Worm (Caenorhabditis elegans): ENCODE measurements around the gene F56D6.23.

ce11 chrIV:3881119-3881518 is 37.1 kb upstream of the F56D6.23 start, which contains the start of the genes F37C4.8 and oac-23:
- TF ChIP-seq ama-1 (optimal IDR thresholded peaks at IDR 0.05) (no peak), pag-3 (tag; optimal IDR thresholded peaks at IDR 0.05; ENCODE audit: borderline replicate concordance, insufficient read depth) (no peak), zag-1 (tag; optimal IDR thresholded peaks at IDR 0.05) (no peak), egl-27 (tag; optimal IDR thresholded peaks at IDR 0.05) (no peak), ceh-90 (tag; optimal IDR thresholded peaks at IDR 0.05) (no peak), snpc-4 (tag; optimal IDR thresholded peaks at IDR 0.05) (no peak), nhr-77 (tag; optimal IDR thresholded peaks at IDR 0.05) (no peak), nhr-11 (tag; optimal IDR thresholded peaks at IDR 0.05) (no peak), tbx-2 (tag; optimal IDR thresholded peaks at IDR 0.05) (no peak), ceh-82 (tag; optimal IDR thresholded peaks at IDR 0.05) (no peak), egl-13 (tag; optimal IDR thresholded peaks at IDR 0.05) (no peak)
